Worm (Caenorhabditis elegans) whole organism, young adult: ENCODE measurements around the gene Y53G8AM.8.
"Not testable (repeated sequence)": the region's sequence is repeated elsewhere in the genome, so short reads cannot be mapped to it uniquely, and the experiment has no call there.

Source experiments
- D2030.7 ChIP-seq: fragments of 200-800 bp; sonication (Bioruptor generic); IDR thresholded peaks from 2 replicates; pipeline ENCODE4 v1.3.6; 2022; ENCODE audit warnings: missing genetic modification reagents, missing genetic modification characterization, missing compliant biosample characterization
- F22D6.2 ChIP-seq: sonication (generic microtip); optimal IDR thresholded peaks from 2 replicates; lab custom pipeline; 2016; ENCODE audit warnings: mild to moderate bottlenecking, missing genetic modification characterization, missing compliant biosample characterization
- F39B2.1 ChIP-seq: fragments of 200-800 bp; sonication (Bioruptor generic); IDR thresholded peaks from 2 replicates; pipeline ENCODE4 v1.3.6; 2022; ENCODE audit warnings: missing genetic modification reagents, missing genetic modification characterization, missing compliant biosample characterization
- F49E8.2 ChIP-seq: sonication (generic microtip); optimal IDR thresholded peaks from 3 replicates; lab custom pipeline; 2017; ENCODE audit warnings: missing genetic modification characterization, mild to moderate bottlenecking, missing compliant biosample characterization, antibody characterized with exemption, moderate library complexity; ENCODE audit not compliant: insufficient read depth
- F52B5.7 ChIP-seq: sonication (generic microtip); optimal IDR thresholded peaks from 2 replicates; lab custom pipeline; 2016; ENCODE audit warnings: mild to moderate bottlenecking, missing genetic modification characterization, missing compliant biosample characterization
- F55B11.4 ChIP-seq: sonication (generic microtip); optimal IDR thresholded peaks from 2 replicates; lab custom pipeline; 2016; ENCODE audit warnings: missing compliant biosample characterization, missing genetic modification characterization, borderline replicate concordance; ENCODE audit not compliant: insufficient read depth
- K11D2.4 ChIP-seq: fragments of 200-800 bp; sonication (Bioruptor generic); IDR thresholded peaks from 2 replicates; pipeline ENCODE4 v1.3.6; 2022; ENCODE audit warnings: missing genetic modification reagents, missing genetic modification characterization, missing compliant biosample characterization
- Y53F4B.3 ChIP-seq: fragments of 200-800 bp; sonication (Bioruptor generic); IDR thresholded peaks from 2 replicates; pipeline ENCODE4 v1.3.6; 2022; ENCODE audit warnings: missing genetic modification reagents, missing genetic modification characterization, missing compliant biosample characterization
- Y56A3A.18 ChIP-seq: fragments of 200-800 bp; sonication (Bioruptor generic); IDR thresholded peaks from 2 replicates; pipeline ENCODE4 v1.3.6; 2022; ENCODE audit warnings: missing genetic modification reagents, missing genetic modification characterization, missing compliant biosample characterization
- Y79H2A.3 ChIP-seq: fragments of 200-800 bp; sonication (Bioruptor generic); conservative IDR thresholded peaks from 2 replicates; pipeline ENCODE4 v1.3.6; 2022; ENCODE audit warnings: missing genetic modification reagents, missing genetic modification characterization, missing compliant biosample characterization
- ZK185.1 ChIP-seq: sonication (generic microtip); optimal IDR thresholded peaks from 2 replicates; lab custom pipeline; 2016; ENCODE audit warnings: mild to moderate bottlenecking, missing genetic modification characterization, missing compliant biosample characterization; ENCODE audit not compliant: poor library complexity, severe bottlenecking
- aptf-3 ChIP-seq: fragments of 200-800 bp; sonication (Bioruptor generic); IDR thresholded peaks from 2 replicates; pipeline ENCODE4 v1.3.6; 2022; ENCODE audit warnings: missing genetic modification characterization, missing compliant biosample characterization
- bed-1 ChIP-seq: fragments of 200-800 bp; sonication (Bioruptor generic); IDR thresholded peaks from 2 replicates; pipeline ENCODE4 v1.3.6; 2022; ENCODE audit warnings: missing genetic modification reagents, missing genetic modification characterization, missing compliant biosample characterization
- cebp-2 ChIP-seq: fragments of 200-800 bp; sonication (Bioruptor generic); IDR thresholded peaks from 2 replicates; pipeline ENCODE4 v1.3.6; 2022; ENCODE audit warnings: missing genetic modification characterization, missing compliant biosample characterization
- ceh-79 ChIP-seq: sonication (generic microtip); optimal IDR thresholded peaks from 2 replicates; lab custom pipeline; 2017; ENCODE audit warnings: mild to moderate bottlenecking, missing genetic modification characterization, missing compliant biosample characterization
- ceh-91 ChIP-seq: fragments of 200-800 bp; sonication (Bioruptor generic); IDR thresholded peaks from 2 replicates; pipeline ENCODE4 v1.3.6; 2022; ENCODE audit warnings: missing genetic modification reagents, missing genetic modification characterization, missing compliant biosample characterization
- die-1 ChIP-seq: sonication (generic microtip); optimal IDR thresholded peaks from 2 replicates; lab custom pipeline; 2016; ENCODE audit warnings: missing genotype, mild to moderate bottlenecking, missing genetic modification characterization, missing compliant biosample characterization
- dox-1 ChIP-seq: fragments of 200-800 bp; sonication (Bioruptor generic); IDR thresholded peaks from 2 replicates; pipeline ENCODE4 v1.3.6; 2022; ENCODE audit warnings: missing genetic modification reagents, missing genetic modification characterization, missing compliant biosample characterization
- dpff-1 ChIP-seq: sonication (generic microtip); optimal IDR thresholded peaks from 2 replicates; lab custom pipeline; 2017; ENCODE audit warnings: mild to moderate bottlenecking, missing genetic modification characterization, missing compliant biosample characterization
- efl-1 ChIP-seq: fragments of 150-350 bp; optimal IDR thresholded peaks from 2 replicates; lab custom pipeline; 2014; ENCODE audit warnings: missing biosample characterization, missing genetic modification reagents, missing genetic modification characterization
- gei-17 ChIP-seq: fragments of 200-800 bp; sonication (Bioruptor generic); optimal IDR thresholded peaks from 2 replicates; lab custom pipeline; 2018; ENCODE audit warnings: mild to moderate bottlenecking, missing genetic modification characterization, missing compliant biosample characterization
- hrde-1 ChIP-seq: sonication (generic microtip); optimal IDR thresholded peaks from 2 replicates; lab custom pipeline; 2016; ENCODE audit warnings: missing genetic modification characterization, mild to moderate bottlenecking, missing compliant biosample characterization, moderate library complexity, missing genotype, missing genetic modification reagents, borderline replicate concordance
- lsl-1 ChIP-seq: fragments of 200-800 bp; sonication (Bioruptor generic); optimal IDR thresholded peaks from 2 replicates; lab custom pipeline; 2018; ENCODE audit warnings: mild to moderate bottlenecking, missing genetic modification characterization, moderate library complexity, missing compliant biosample characterization
- madf-10 ChIP-seq: sonication (generic microtip); optimal IDR thresholded peaks from 2 replicates; lab custom pipeline; 2016; ENCODE audit warnings: mild to moderate bottlenecking, missing genetic modification characterization, missing compliant biosample characterization
- mel-28 ChIP-seq: sonication (generic microtip); optimal IDR thresholded peaks from 2 replicates; lab custom pipeline; 2016; ENCODE audit warnings: borderline replicate concordance, mild to moderate bottlenecking, missing genetic modification characterization, missing compliant biosample characterization
- mes-4 ChIP-seq: sonication (generic microtip); optimal IDR thresholded peaks from 2 replicates; lab custom pipeline; 2016; ENCODE audit warnings: missing genotype, missing genetic modification characterization, missing compliant biosample characterization
- nfya-1 ChIP-seq: sonication (generic microtip); optimal IDR thresholded peaks from 2 replicates; lab custom pipeline; 2017; ENCODE audit warnings: antibody characterized with exemption, missing compliant biosample characterization, missing genetic modification characterization, borderline replicate concordance; ENCODE audit not compliant: insufficient read depth
- nfya-2 ChIP-seq: fragments of 200-800 bp; sonication (Bioruptor generic); IDR thresholded peaks from 2 replicates; pipeline ENCODE4 v1.3.6; 2022; ENCODE audit warnings: missing genetic modification reagents, missing genetic modification characterization, missing compliant biosample characterization
- nhr-90 ChIP-seq: sonication (generic microtip); optimal IDR thresholded peaks from 2 replicates; lab custom pipeline; 2016; ENCODE audit warnings: missing genotype, mild to moderate bottlenecking, missing genetic modification characterization, missing compliant biosample characterization
- rpc-1 ChIP-seq, 2 experiments: fragments of 150-350 bp in 1 of 2; sonication (generic microtip) in 1 of 2; optimal IDR thresholded peaks; 2 replicates each; lab custom pipeline; 2014 to 2018; ENCODE audit warnings: missing biosample characterization in 1 of 2, missing genetic modification characterization in 1 of 2, missing genetic modification reagents in 1 of 2, missing genotype in 1 of 2
- unc-62 ChIP-seq: fragments of 150-350 bp; optimal IDR thresholded peaks from 2 replicates; lab custom pipeline; 2014; ENCODE audit warnings: missing biosample characterization, missing genetic modification reagents, missing genetic modification characterization
- ztf-28 ChIP-seq: fragments of 200-800 bp; sonication (Bioruptor generic); IDR thresholded peaks from 2 replicates; pipeline ENCODE4 v1.3.6; 2022; ENCODE audit warnings: missing genetic modification reagents, missing genetic modification characterization, missing compliant biosample characterization
- ztf-3 ChIP-seq: fragments of 200-800 bp; sonication (Bioruptor generic); optimal IDR thresholded peaks from 2 replicates; lab custom pipeline; 2018; ENCODE audit warnings: mild to moderate bottlenecking, missing genetic modification characterization, missing compliant biosample characterization
- ztf-6 ChIP-seq: fragments of 200-800 bp; sonication (Bioruptor generic); IDR thresholded peaks from 2 replicates; pipeline ENCODE4 v1.3.6; 2022; ENCODE audit warnings: missing genetic modification reagents, missing genetic modification characterization, missing compliant biosample characterization

Gene Y53G8AM.8

ce11 chrIII:3259691-3260090 is 18.8 kb downstream of the Y53G8AM.8 start, which contains the start of gene Y53G8AM.6:
Gene Y53G8AM.6, minus strand, starts transcription at chrIII:3259791.
- TF ChIP-seq K11D2.4 (GFP tag; lab: Robert Waterston, UW); ZK185.1 (tag; lab: Kevin White, UChicago); Y53F4B.3 (GFP tag; lab: Robert Waterston, UW): not testable (repeated sequence)
- TF ChIP-seq, all 124 proteins: peak for 0; not testable (repeated sequence) for 124

ce11 chrIII:3258306-3258705 is 20.2 kb downstream of the Y53G8AM.8 start, which contains the start of gene nspg-7.2:
Gene nspg-7.2, minus strand, starts transcription at chrIII:3258406.
- TF ChIP-seq ztf-6 (GFP tag; lab: Robert Waterston, UW) (no peak), nhr-90 (tag; lab: Kevin White, UChicago) (no peak), mes-4 (no peak), aptf-3 (GFP tag; lab: Robert Waterston, UW) (no peak), ZK185.1 (tag; lab: Kevin White, UChicago) (no peak), ztf-3 (GFP tag; lab: Kevin White, UChicago) (no peak), F49E8.2 (tag; lab: Kevin White, UChicago) (no peak), F55B11.4 (no peak), bed-1 (no peak), mel-28 (tag; lab: Kevin White, UChicago) (no peak), ceh-79 (tag; lab: Kevin White, UChicago) (no peak), die-1 (tag; lab: Kevin White, UChicago) (no peak), nfya-2 (GFP tag; lab: Robert Waterston, UW) (no peak), ceh-91 (GFP tag; lab: Robert Waterston, UW) (no peak), hrde-1 (tag; lab: Kevin White, UChicago) (no peak)

DNA sequence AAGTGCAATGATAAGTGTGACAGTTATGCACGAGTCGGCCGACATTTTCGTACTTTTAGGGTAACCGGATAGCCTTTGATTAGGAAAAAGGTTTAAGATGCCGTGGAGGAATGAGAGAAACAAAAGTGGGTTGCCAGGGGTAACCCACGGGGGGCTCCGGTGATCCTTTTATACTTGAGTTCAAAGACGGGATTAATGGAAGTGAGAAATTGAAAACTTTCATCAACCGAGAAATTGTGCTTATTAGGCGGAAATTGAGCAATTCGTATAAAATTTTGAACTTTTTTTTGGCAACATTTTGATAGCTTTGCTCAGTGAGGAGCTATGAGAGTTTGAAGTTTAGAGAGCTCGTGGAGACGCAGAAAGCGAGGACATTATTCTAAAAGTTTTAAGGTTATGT is 22.9 kb downstream of the Y53G8AM.8 start, which contains the start of gene Y53G8AM.4:
TSS of gene Y53G8AM.4 (minus strand) at position 101 of the 400 bp plus-strand sequence.
- TF ChIP-seq cebp-2 (no peak), rpc-1 (optimal IDR thresholded peaks at IDR 0.05; lab: Kevin White, UChicago) (no peak), rpc-1 (tag; optimal IDR thresholded peaks at IDR 0.05; lab: Kevin White, UChicago) (no peak), unc-62 (GFP tag; lab: Kevin White, UChicago) (no peak), F22D6.2 (no peak), dox-1 (GFP tag; lab: Robert Waterston, UW) (no peak), ztf-28 (GFP tag; lab: Robert Waterston, UW) (no peak), madf-10 (tag; lab: Kevin White, UChicago) (no peak), Y79H2A.3 (GFP tag; lab: Robert Waterston, UW) (no peak), efl-1 (no peak), mel-28 (tag; lab: Kevin White, UChicago) (no peak), Y56A3A.18 (no peak), ceh-79 (tag; lab: Kevin White, UChicago) (no peak), nfya-1 (tag; lab: Kevin White, UChicago) (no peak), F52B5.7 (tag; lab: Kevin White, UChicago) (no peak), F39B2.1 (GFP tag; lab: Robert Waterston, UW) (no peak), lsl-1 (GFP tag; lab: Kevin White, UChicago) (no peak), dpff-1 (tag; lab: Kevin White, UChicago) (no peak), D2030.7 (no peak), ztf-6 (GFP tag; lab: Robert Waterston, UW) (no peak), gei-17 (no peak)
